Worm (Caenorhabditis elegans) whole organism, young adult: ENCODE measurements around the gene F35G2.3.

ENCODE experiments used
- D2030.7 ChIP-seq: fragments of 200-800 bp; sonication (Bioruptor generic); IDR thresholded peaks from 2 replicates; pipeline ENCODE4 v1.3.6; 2022; ENCODE audit warnings: missing genetic modification reagents, missing genetic modification characterization, missing compliant biosample characterization
- egrh-3 ChIP-seq: fragments of 200-800 bp; sonication (Bioruptor generic); IDR thresholded peaks from 2 replicates; pipeline ENCODE4 v1.3.6; 2022; ENCODE audit warnings: missing genetic modification reagents, missing genetic modification characterization, missing compliant biosample characterization
- ets-4 ChIP-seq: fragments of 200-800 bp; sonication (Bioruptor generic); optimal IDR thresholded peaks from 2 replicates; lab custom pipeline; 2018; ENCODE audit warnings: mild to moderate bottlenecking, missing genetic modification characterization, missing compliant biosample characterization
- tbp1 ChIP-seq: fragments of 200-800 bp; sonication (Bioruptor generic); optimal IDR thresholded peaks from 2 replicates; lab custom pipeline; 2018; ENCODE audit warnings: mild to moderate bottlenecking, missing genetic modification characterization, missing compliant biosample characterization

ce11 chrIV:12236011-12236410 is 26.6 kb downstream of the F35G2.3 start, which contains the start of gene sre-16:
- no peak for TF ChIP-seq ets-4 (GFP tag; lab: Kevin White, UChicago)
- TF ChIP-seq egrh-3 (GFP tag; lab: Robert Waterston, UW) = no peak
- TF ChIP-seq tbp1 (GFP tag; lab: Kevin White, UChicago) = no peak
- no peak for TF ChIP-seq D2030.7
